Worm (Caenorhabditis elegans) whole organism, late embryonic: ENCODE results near the gene T07F12.4.
A peak's percentile ranks its signal among the peaks of the same experiment; 100 is the strongest.

ENCODE experiments used
- C08G9.2 ChIP-seq: sonication (generic microtip); optimal IDR thresholded peaks from 2 replicates; lab custom pipeline; 2016; ENCODE audit warnings: mild to moderate bottlenecking, missing genetic modification characterization, moderate library complexity, missing compliant biosample characterization
- C38D4.7 ChIP-seq: fragments of 200-800 bp; sonication (Bioruptor generic); optimal IDR thresholded peaks from 2 replicates; lab custom pipeline; 2018; ENCODE audit warnings: mild to moderate bottlenecking, missing genetic modification characterization, moderate library complexity, missing compliant biosample characterization
- F13H6.1 ChIP-seq: sonication (generic microtip); optimal IDR thresholded peaks from 2 replicates; lab custom pipeline; 2016; ENCODE audit warnings: missing genetic modification characterization, missing compliant biosample characterization
- K02D7.2 ChIP-seq: sonication (generic microtip); optimal IDR thresholded peaks from 2 replicates; lab custom pipeline; 2017; ENCODE audit warnings: mild to moderate bottlenecking, missing genetic modification characterization, missing compliant biosample characterization
- T23F11.4 ChIP-seq: fragments of 200-800 bp; sonication (Bioruptor generic); optimal IDR thresholded peaks from 2 replicates; lab custom pipeline; 2018; ENCODE audit warnings: mild to moderate bottlenecking, missing genetic modification characterization, missing compliant biosample characterization
- Y22D7AL.16 ChIP-seq: sonication (generic microtip); optimal IDR thresholded peaks from 2 replicates; lab custom pipeline; 2016; ENCODE audit warnings: missing genetic modification characterization, missing compliant biosample characterization
- ahr-1 ChIP-seq: sonication (generic microtip); optimal IDR thresholded peaks from 2 replicates; lab custom pipeline; 2016; ENCODE audit warnings: missing genetic modification characterization, missing compliant biosample characterization
- ama-1 ChIP-seq: fragments of 150-350 bp; optimal IDR thresholded peaks from 2 replicates; lab custom pipeline; 2014
- ceh-18 ChIP-seq: sonication (generic microtip); optimal IDR thresholded peaks from 2 replicates; lab custom pipeline; 2016; ENCODE audit warnings: missing genetic modification characterization, missing compliant biosample characterization
- ceh-19 ChIP-seq: fragments of 200-800 bp; sonication (Bioruptor generic); optimal IDR thresholded peaks from 2 replicates; lab custom pipeline; 2018; ENCODE audit warnings: mild to moderate bottlenecking, missing genetic modification characterization, missing compliant biosample characterization
- ceh-22 ChIP-seq: sonication (generic microtip); optimal IDR thresholded peaks from 2 replicates; lab custom pipeline; 2017; ENCODE audit warnings: missing biosample characterization, missing genetic modification characterization
- ceh-9 ChIP-seq: sonication (generic microtip); optimal IDR thresholded peaks from 2 replicates; lab custom pipeline; 2016; ENCODE audit warnings: mild to moderate bottlenecking, missing genetic modification characterization, inconsistent platforms, missing compliant biosample characterization
- che-1 ChIP-seq: sonication (generic microtip); optimal IDR thresholded peaks from 2 replicates; lab custom pipeline; 2016; ENCODE audit warnings: mild to moderate bottlenecking, missing genetic modification characterization, missing compliant biosample characterization
- dmd-4 ChIP-seq: sonication (generic microtip); optimal IDR thresholded peaks from 2 replicates; lab custom pipeline; 2016; ENCODE audit warnings: borderline replicate concordance, missing genetic modification characterization, missing compliant biosample characterization
- elt-2 ChIP-seq: sonication (generic microtip); optimal IDR thresholded peaks from 2 replicates; lab custom pipeline; 2016; ENCODE audit warnings: missing genetic modification reagents, missing genetic modification characterization, missing compliant biosample characterization
- elt-4 ChIP-seq: sonication (generic microtip); optimal IDR thresholded peaks from 2 replicates; lab custom pipeline; 2016; ENCODE audit warnings: missing genetic modification characterization, missing compliant biosample characterization
- ets-4 ChIP-seq: sonication (generic microtip); optimal IDR thresholded peaks from 2 replicates; lab custom pipeline; 2016; ENCODE audit warnings: missing genetic modification characterization, missing compliant biosample characterization
- fax-1 ChIP-seq: sonication (generic microtip); optimal IDR thresholded peaks from 2 replicates; lab custom pipeline; 2016; ENCODE audit warnings: missing genotype, missing genetic modification characterization, missing compliant biosample characterization
- gmeb-2 ChIP-seq: sonication (generic microtip); optimal IDR thresholded peaks from 2 replicates; lab custom pipeline; 2016; ENCODE audit warnings: missing genetic modification characterization, inconsistent platforms, missing compliant biosample characterization
- hlh-13 ChIP-seq: fragments of 200-800 bp; sonication (Bioruptor generic); optimal IDR thresholded peaks from 2 replicates; lab custom pipeline; 2018; ENCODE audit warnings: mild to moderate bottlenecking, missing genetic modification characterization, missing compliant biosample characterization
- hlh-30 ChIP-seq: sonication (generic microtip); optimal IDR thresholded peaks from 2 replicates; lab custom pipeline; 2017; ENCODE audit warnings: antibody characterized with exemption, missing genetic modification characterization, missing compliant biosample characterization; ENCODE audit not compliant: insufficient read depth
- hlh-6 ChIP-seq: sonication (generic microtip); optimal IDR thresholded peaks from 2 replicates; lab custom pipeline; 2016; ENCODE audit warnings: missing genotype, missing genetic modification characterization, missing compliant biosample characterization
- lim-6 ChIP-seq: sonication (generic microtip); optimal IDR thresholded peaks from 2 replicates; lab custom pipeline; 2016; ENCODE audit warnings: missing genetic modification characterization, missing compliant biosample characterization
- mec-3 ChIP-seq: sonication (generic microtip); optimal IDR thresholded peaks from 2 replicates; lab custom pipeline; 2016; ENCODE audit warnings: borderline replicate concordance, missing genetic modification characterization, missing compliant biosample characterization
- nfya-1 ChIP-seq: sonication (generic microtip); optimal IDR thresholded peaks from 2 replicates; lab custom pipeline; 2017; ENCODE audit warnings: missing genetic modification characterization, mild to moderate bottlenecking, missing compliant biosample characterization, antibody characterized with exemption, moderate library complexity
- nhr-232 ChIP-seq: sonication (generic microtip); optimal IDR thresholded peaks from 2 replicates; lab custom pipeline; 2016; ENCODE audit warnings: missing genetic modification characterization, missing compliant biosample characterization
- odd-2 ChIP-seq: sonication (generic microtip); optimal IDR thresholded peaks from 2 replicates; lab custom pipeline; 2017; ENCODE audit warnings: antibody characterized with exemption, mild to moderate bottlenecking, missing genetic modification characterization, missing compliant biosample characterization
- pag-3 ChIP-seq: sonication (generic microtip); optimal IDR thresholded peaks from 2 replicates; lab custom pipeline; 2016; ENCODE audit warnings: missing compliant biosample characterization, missing genetic modification characterization, borderline replicate concordance
- pha-4 ChIP-seq: fragments of 150-350 bp; optimal IDR thresholded peaks from 2 replicates; lab custom pipeline; 2018; ENCODE audit warnings: missing biosample characterization, missing genetic modification reagents, missing genetic modification characterization
- pros-1 ChIP-seq: fragments of 150-350 bp; optimal IDR thresholded peaks from 2 replicates; lab custom pipeline; 2014; ENCODE audit warnings: missing biosample characterization, missing genetic modification reagents, missing genetic modification characterization
- ref-2 ChIP-seq: sonication (generic microtip); optimal IDR thresholded peaks from 2 replicates; lab custom pipeline; 2016; ENCODE audit warnings: missing genetic modification characterization, missing compliant biosample characterization
- rnt-1 ChIP-seq: sonication (generic microtip); optimal IDR thresholded peaks from 2 replicates; lab custom pipeline; 2016; ENCODE audit warnings: missing genetic modification characterization, missing compliant biosample characterization
- sox-2 ChIP-seq: fragments of 200-800 bp; sonication (Bioruptor generic); IDR thresholded peaks from 2 replicates; pipeline ENCODE4 v1.3.6; 2022; ENCODE audit warnings: missing genetic modification reagents, missing genetic modification characterization, missing compliant biosample characterization
- sox-4 ChIP-seq: sonication (generic microtip); optimal IDR thresholded peaks from 2 replicates; lab custom pipeline; 2017; ENCODE audit warnings: mild to moderate bottlenecking, missing genetic modification characterization, inconsistent platforms, missing compliant biosample characterization
- tbx-2 ChIP-seq: sonication (generic microtip); optimal IDR thresholded peaks from 2 replicates; lab custom pipeline; 2016; ENCODE audit warnings: missing genetic modification characterization, missing compliant biosample characterization
- tbx-7 ChIP-seq: sonication (generic microtip); optimal IDR thresholded peaks from 2 replicates; lab custom pipeline; 2016; ENCODE audit warnings: missing genotype, missing genetic modification characterization, missing compliant biosample characterization
- unc-86 ChIP-seq: sonication (generic microtip); optimal IDR thresholded peaks from 2 replicates; lab custom pipeline; 2016; ENCODE audit warnings: missing genetic modification characterization, missing compliant biosample characterization

The T07F12.4 gene

DNA sequence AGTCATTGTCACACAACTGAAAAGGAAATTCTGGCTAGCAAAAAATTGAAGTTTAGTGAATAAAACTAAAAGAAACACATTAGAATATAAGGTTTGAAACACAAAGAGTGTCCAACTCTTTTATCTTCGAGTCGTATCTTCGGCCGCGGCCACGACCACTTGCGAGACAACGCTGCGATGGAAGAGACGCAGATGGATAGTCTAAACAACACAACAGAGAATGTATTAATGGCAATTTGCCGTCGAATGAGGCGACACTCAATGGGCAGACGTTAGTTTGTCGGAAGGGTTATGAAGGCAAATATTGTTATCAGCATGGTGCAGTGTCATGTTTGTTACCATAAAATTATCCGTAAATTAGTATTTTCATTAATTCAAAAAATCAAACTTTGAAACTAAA lies 47.6 kb downstream of the T07F12.4 start, which contains the start of gene F39C12.1 (continued):
- no peak for TF ChIP-seq sox-2
- peak; percentile 44 for TF ChIP-seq ets-4
- TF ChIP-seq C38D4.7 (GFP tag; lab: Kevin White, UChicago) = no peak
- no peak for TF ChIP-seq Y22D7AL.16 (tag; lab: Kevin White, UChicago)
- no peak for TF ChIP-seq ceh-19 (GFP tag; lab: Kevin White, UChicago)
- TF ChIP-seq tbx-7 = no peak
- TF ChIP-seq hlh-30 (tag; lab: Kevin White, UChicago) = no peak
- no peak for TF ChIP-seq nhr-232 (tag; lab: Kevin White, UChicago)
- TF ChIP-seq ceh-18 (tag; lab: Kevin White, UChicago) = no peak
- TF ChIP-seq ref-2 (tag; lab: Kevin White, UChicago) = no peak
- TF ChIP-seq hlh-6 (tag; lab: Kevin White, UChicago) = no peak
- no peak for TF ChIP-seq rnt-1
- no peak for TF ChIP-seq dmd-4
- no peak for TF ChIP-seq K02D7.2 (tag; lab: Kevin White, UChicago)
- TF ChIP-seq F13H6.1 (tag; lab: Kevin White, UChicago) = no peak
- no peak for TF ChIP-seq gmeb-2 (tag; lab: Kevin White, UChicago)
- TF ChIP-seq che-1 (tag; lab: Kevin White, UChicago) = no peak
- no peak for TF ChIP-seq ceh-22 (tag; lab: Kevin White, UChicago)
- peak; percentile 56 for TF ChIP-seq C08G9.2 (tag; lab: Kevin White, UChicago)
- TF ChIP-seq ahr-1 (tag; lab: Kevin White, UChicago) = no peak
- TF ChIP-seq unc-86 (tag; lab: Kevin White, UChicago) = no peak
- no peak for TF ChIP-seq ama-1 (lab: Kevin White, UChicago)
- TF ChIP-seq nfya-1 (tag; lab: Kevin White, UChicago) = no peak
- TF ChIP-seq elt-2 (tag; lab: Kevin White, UChicago) = no peak
- no peak for TF ChIP-seq odd-2 (tag; lab: Kevin White, UChicago)
- TF ChIP-seq pros-1 (tag; lab: Kevin White, UChicago) = no peak
- TF ChIP-seq pha-4 (tag; lab: Kevin White, UChicago) = no peak
- TF ChIP-seq hlh-13 (GFP tag; lab: Kevin White, UChicago) = no peak
- TF ChIP-seq T23F11.4 (GFP tag; lab: Kevin White, UChicago) = no peak
- TF ChIP-seq ceh-9 (tag; lab: Kevin White, UChicago) = no peak
- no peak for TF ChIP-seq lim-6 (tag; lab: Kevin White, UChicago)
- no peak for TF ChIP-seq fax-1 (tag; lab: Kevin White, UChicago)
- TF ChIP-seq pag-3 (tag; lab: Kevin White, UChicago) = no peak
- TF ChIP-seq elt-4 = no peak
- TF ChIP-seq mec-3 (tag; lab: Kevin White, UChicago) = no peak
- peak; percentile 56 for TF ChIP-seq tbx-2
- TF ChIP-seq sox-4 (tag; lab: Kevin White, UChicago) = no peak
- TF ChIP-seq, all 69 proteins: peak for 7
